Fruit fly (Drosophila melanogaster): Measurements from ENCODE around the gene CG31789.

The CG31789 gene

dm6 chr2L:18557965-18558537, 47.7 kb upstream of the CG31789 start (continued):
- TF ChIP-seq dpn (GFP tag; optimal IDR thresholded peaks at IDR 0.05) (peak; percentile 2 to 70), MBD-R2 (GFP tag; IDR thresholded peaks at IDR 0.05) (peak; percentile 70; the same call in 1 of the 2 replicates), vfl (GFP tag; optimal IDR thresholded peaks at IDR 0.05) (peak; percentile 3), D19B (GFP tag; optimal IDR thresholded peaks at IDR 0.05) (peak; percentile 58), CG12659 (GFP tag; optimal IDR thresholded peaks at IDR 0.05) (peak; percentile 75), E2f1 (GFP tag; IDR thresholded peaks at IDR 0.05) (peak; percentile 77), tio (GFP tag; optimal IDR thresholded peaks at IDR 0.05) (peak; percentile 57), br (optimal IDR thresholded peaks at IDR 0.05) (no peak), Dp (GFP tag; optimal IDR thresholded peaks at IDR 0.05) (no peak), HmgZ (tag; optimal IDR thresholded peaks at IDR 0.05) (peak; percentile 42), sna (GFP tag; IDR thresholded peaks at IDR 0.05; ENCODE audit: partially characterized antibody) (no peak), CG6272 (GFP tag; IDR thresholded peaks at IDR 0.05) (no peak; the same call in 1 of the 2 replicates), Hr78 (GFP tag; optimal IDR thresholded peaks at IDR 0.05) (peak in 1 of 2 experiments; percentile 59), CG30020 (tag; optimal IDR thresholded peaks at IDR 0.05) (no peak), Dek (tag; optimal IDR thresholded peaks at IDR 0.05) (peak; percentile 70), sens-2 (GFP tag; IDR thresholded peaks at IDR 0.05) (peak; percentile 59; the same call in 1 of the 2 replicates), ind (GFP tag; optimal IDR thresholded peaks at IDR 0.05) (peak; percentile 73), stwl (tag; optimal IDR thresholded peaks at IDR 0.05) (no peak), Sin3A (optimal IDR thresholded peaks at IDR 0.05) (no peak), CG14014 (GFP tag; IDR thresholded peaks at IDR 0.05) (peak; percentile 88), CG31365 (tag; optimal IDR thresholded peaks at IDR 0.05) (no peak), ro (GFP tag; IDR thresholded peaks at IDR 0.05) (0 out of 2 replicates have a peak, but pooled peaks have one; percentile 27), Atf6 (GFP tag; IDR thresholded peaks at IDR 0.05) (peak; percentile 91), CG8089 (GFP tag; optimal IDR thresholded peaks at IDR 0.05) (no peak), CG11723 (GFP tag; optimal IDR thresholded peaks at IDR 0.05) (peak; percentile 30), CG12155 (GFP tag; optimal IDR thresholded peaks at IDR 0.05) (peak; percentile 63), Rfx (GFP tag; IDR thresholded peaks at IDR 0.05) (peak; percentile 86), al (GFP tag; IDR thresholded peaks at IDR 0.05) (peak; percentile 75), exex (tag; optimal IDR thresholded peaks at IDR 0.05) (peak; percentile 37), z (GFP tag; IDR thresholded peaks at IDR 0.05) (0 out of 3 replicates have a peak, but pooled peaks have one; percentile 25), kni (GFP tag; optimal IDR thresholded peaks at IDR 0.05) (no peak), CG11456 (GFP tag; IDR thresholded peaks at IDR 0.05) (no peak), org-1 (GFP tag; optimal IDR thresholded peaks at IDR 0.05) (peak; percentile 57), sr (GFP tag; IDR thresholded peaks at IDR 0.05) (peak; percentile 68), eyg (GFP tag; optimal IDR thresholded peaks at IDR 0.05) (no peak), CG2678 (tag; optimal IDR thresholded peaks at IDR 0.05) (peak; percentile 87), CG10267 (tag; optimal IDR thresholded peaks at IDR 0.05) (peak; percentile 61), CG16779 (GFP tag; IDR thresholded peaks at IDR 0.05) (no peak), CG8281 (tag; optimal IDR thresholded peaks at IDR 0.05) (peak; percentile 45), her (GFP tag; optimal IDR thresholded peaks at IDR 0.05) (no peak), Eip74EF (GFP tag; optimal IDR thresholded peaks at IDR 0.05) (peak in 1 of 2 experiments; percentile 53), ERR (GFP tag; optimal IDR thresholded peaks at IDR 0.05) (no peak), CG1233 (GFP tag; optimal IDR thresholded peaks at IDR 0.05) (peak; percentile 49), da (GFP tag; optimal IDR thresholded peaks at IDR 0.05) (no peak), CG10979 (tag; optimal IDR thresholded peaks at IDR 0.05) (peak; percentile 72), tx (GFP tag; optimal IDR thresholded peaks at IDR 0.05) (peak; percentile 31), CG12104 (GFP tag; optimal IDR thresholded peaks at IDR 0.05) (peak; percentile 58), bcd (GFP tag; optimal IDR thresholded peaks at IDR 0.05) (peak; percentile 68), CG6254 (GFP tag; optimal IDR thresholded peaks at IDR 0.05) (peak; percentile 68), nau (GFP tag; optimal IDR thresholded peaks at IDR 0.05) (peak; percentile 73)
